Fruit fly (Drosophila melanogaster): ENCODE results near the gene CG43082.

CG43082 gene

DNA sequence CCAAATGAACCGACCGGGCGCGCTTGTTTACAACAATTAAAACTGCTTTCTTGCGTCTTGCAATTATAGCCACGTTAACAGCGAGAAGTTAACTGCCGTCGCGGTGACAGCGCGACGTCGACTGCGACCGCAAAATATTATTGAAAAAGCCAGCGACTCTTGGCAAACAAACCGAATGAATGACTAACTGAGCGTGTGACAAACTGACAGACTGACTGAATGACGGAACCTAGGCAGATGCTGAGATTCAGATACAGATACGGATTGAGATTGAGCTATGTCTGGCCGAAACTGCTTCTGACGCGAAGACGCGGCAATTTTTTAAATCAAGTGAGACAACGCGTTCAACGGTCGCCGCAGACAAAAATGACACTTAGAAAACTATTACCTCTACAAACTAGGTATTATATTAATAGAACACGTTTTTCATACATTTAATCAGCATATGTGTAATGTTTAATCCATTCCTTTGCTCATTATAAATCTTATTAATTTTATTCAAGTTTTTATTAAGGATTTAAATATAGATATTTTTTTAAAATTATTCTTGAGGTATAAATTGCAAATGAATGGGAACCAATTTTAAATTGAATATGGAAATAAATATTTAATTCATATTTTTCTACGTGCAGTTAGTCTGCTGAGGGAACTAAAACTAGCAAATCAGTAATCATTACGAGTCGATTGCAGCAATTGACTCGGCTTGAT lies 27.1 kb upstream of the CG43082 start:
- TF ChIP-seq CrebA (GFP tag; optimal IDR thresholded peaks at IDR 0.05; ENCODE audit: borderline replicate concordance) (no peak), woc (GFP tag; optimal IDR thresholded peaks at IDR 0.05) (no peak), usp (GFP tag; optimal IDR thresholded peaks at IDR 0.05) (no peak), Mio (GFP tag; optimal IDR thresholded peaks at IDR 0.05) (no peak)

DNA sequence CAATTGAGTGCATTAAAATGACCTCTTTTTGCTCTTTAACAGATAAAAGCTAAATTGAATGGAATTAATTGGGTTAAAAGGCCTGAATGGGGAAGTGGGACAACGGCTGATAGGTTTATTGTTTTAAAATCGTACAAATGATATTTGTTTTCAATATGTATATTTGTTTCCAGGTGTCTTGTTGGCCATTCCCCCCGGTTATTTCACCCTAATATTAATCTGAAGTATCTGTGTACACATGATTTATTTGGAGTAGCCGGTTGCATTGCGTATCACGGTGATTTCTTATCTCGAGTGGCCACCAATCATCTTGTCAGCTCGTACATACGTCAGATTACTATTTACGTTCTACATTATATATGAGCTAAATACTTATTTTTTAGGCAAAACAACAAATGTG lies 25.3 kb upstream of the CG43082 start:
- TF ChIP-seq sage (GFP tag; optimal IDR thresholded peaks at IDR 0.05), result no peak
- TF ChIP-seq br (GFP tag; optimal IDR thresholded peaks at IDR 0.05), result no peak
- TF ChIP-seq Dif (GFP tag; optimal IDR thresholded peaks at IDR 0.05; ENCODE audit: partially characterized antibody), result no peak
- TF ChIP-seq CrebA (GFP tag; optimal IDR thresholded peaks at IDR 0.05; ENCODE audit: borderline replicate concordance), result no peak
- TF ChIP-seq h (GFP tag; optimal IDR thresholded peaks at IDR 0.05), result peak; percentile 26
- no peak for TF ChIP-seq jim (GFP tag; optimal IDR thresholded peaks at IDR 0.05)

DNA sequence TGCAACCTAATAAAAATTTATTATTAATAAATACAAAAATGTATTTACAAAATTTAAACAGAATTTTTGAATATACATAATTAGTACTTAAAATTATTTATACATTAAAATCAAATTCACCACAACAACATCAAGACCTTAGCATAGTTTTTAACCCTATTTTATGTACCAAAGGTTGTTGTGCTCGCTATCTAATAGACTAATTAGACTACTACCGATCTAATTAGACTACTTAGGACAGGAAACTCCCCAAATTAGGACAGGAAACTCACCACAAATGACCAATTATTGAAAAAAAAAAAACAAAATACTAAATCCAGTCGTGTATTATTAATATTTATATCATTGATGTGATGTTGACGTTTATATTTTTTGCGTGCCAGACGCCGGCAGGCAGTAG lies 24.7 kb upstream of the CG43082 start:
- no peak for TF ChIP-seq rgr (GFP tag; optimal IDR thresholded peaks at IDR 0.05)
- TF ChIP-seq Hnf4 (GFP tag; optimal IDR thresholded peaks at IDR 0.05), result no peak
- TF ChIP-seq OdsH (GFP tag; optimal IDR thresholded peaks at IDR 0.05), result no peak
- TF ChIP-seq brk (GFP tag; optimal IDR thresholded peaks at IDR 0.05), result no peak
- no peak for TF ChIP-seq tai (GFP tag; optimal IDR thresholded peaks at IDR 0.05)
- no peak for TF ChIP-seq GATAd (GFP tag; optimal IDR thresholded peaks at IDR 0.05)
- TF ChIP-seq jim (GFP tag; optimal IDR thresholded peaks at IDR 0.05), result no peak
- no peak for TF ChIP-seq Hr78 (GFP tag; optimal IDR thresholded peaks at IDR 0.05)
- TF ChIP-seq sv (GFP tag; optimal IDR thresholded peaks at IDR 0.05), result no peak
- TF ChIP-seq Vsx2 (GFP tag; optimal IDR thresholded peaks at IDR 0.05; ENCODE audit: partially characterized antibody), result no peak
- no peak for TF ChIP-seq Rel (GFP tag; optimal IDR thresholded peaks at IDR 0.05)
- TF ChIP-seq Rel (tag; optimal IDR thresholded peaks at IDR 0.05), result no peak
- TF ChIP-seq CrebA (GFP tag; optimal IDR thresholded peaks at IDR 0.05; ENCODE audit: borderline replicate concordance), result no peak
- TF ChIP-seq woc (GFP tag; optimal IDR thresholded peaks at IDR 0.05), result no peak
- TF ChIP-seq usp (GFP tag; optimal IDR thresholded peaks at IDR 0.05), result no peak
- no peak for TF ChIP-seq Dfd (GFP tag; optimal IDR thresholded peaks at IDR 0.05)
- no peak for TF ChIP-seq CG32264 (GFP tag; optimal IDR thresholded peaks at IDR 0.05)

DNA sequence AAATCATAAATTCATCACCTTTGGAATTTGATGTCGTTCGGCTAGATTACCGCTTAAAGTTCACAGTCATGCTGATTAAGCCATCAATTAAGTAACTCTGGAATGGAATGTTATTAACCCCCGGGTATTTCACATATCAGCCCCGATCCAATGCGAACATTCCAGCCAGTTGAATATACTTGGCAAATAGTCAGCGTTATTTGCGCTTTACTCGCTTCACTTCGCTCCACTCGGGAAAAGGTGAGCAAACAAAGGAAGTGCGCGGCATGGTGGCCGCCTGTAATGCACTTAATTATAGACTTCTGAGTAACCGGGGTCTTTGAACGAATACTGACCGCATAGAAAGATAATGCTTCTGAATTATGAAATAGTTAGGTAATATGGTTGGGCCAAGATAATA lies 24.0 kb upstream of the CG43082 start:
- TF ChIP-seq tai (GFP tag; optimal IDR thresholded peaks at IDR 0.05) (peak; percentile 35), N (GFP tag; optimal IDR thresholded peaks at IDR 0.05) (no peak), Abd-B (GFP tag; optimal IDR thresholded peaks at IDR 0.05) (no peak), woc (GFP tag; optimal IDR thresholded peaks at IDR 0.05) (no peak), rgr (GFP tag; optimal IDR thresholded peaks at IDR 0.05) (peak; percentile 65), CG9705 (GFP tag; optimal IDR thresholded peaks at IDR 0.05) (no peak), fru (GFP tag; optimal IDR thresholded peaks at IDR 0.05) (peak; percentile 47), Myc (optimal IDR thresholded peaks at IDR 0.05) (no peak), Dfd (GFP tag; optimal IDR thresholded peaks at IDR 0.05) (no peak), sv (GFP tag; optimal IDR thresholded peaks at IDR 0.05) (no peak), Jra (GFP tag; optimal IDR thresholded peaks at IDR 0.05) (peak; percentile 11), CrebA (GFP tag; optimal IDR thresholded peaks at IDR 0.05; ENCODE audit: borderline replicate concordance) (no peak), Hnf4 (GFP tag; optimal IDR thresholded peaks at IDR 0.05) (peak; percentile 49), Rel (GFP tag; optimal IDR thresholded peaks at IDR 0.05) (no peak), Rel (tag; optimal IDR thresholded peaks at IDR 0.05) (peak; percentile 42), Hr83 (GFP tag; optimal IDR thresholded peaks at IDR 0.05; ENCODE audit: poor library complexity, severe bottlenecking) (peak; percentile 92), Vsx2 (GFP tag; optimal IDR thresholded peaks at IDR 0.05; ENCODE audit: partially characterized antibody) (no peak), ey (GFP tag; optimal IDR thresholded peaks at IDR 0.05) (no peak), Mio (GFP tag; optimal IDR thresholded peaks at IDR 0.05) (no peak), HLH106 (tag; optimal IDR thresholded peaks at IDR 0.05) (no peak), dl (GFP tag; optimal IDR thresholded peaks at IDR 0.05; ENCODE audit: insufficient read depth in 1 of 2, partially characterized antibody in 2 of 2) (no peak), psq (GFP tag; optimal IDR thresholded peaks at IDR 0.05) (no peak), brk (GFP tag; optimal IDR thresholded peaks at IDR 0.05) (peak; percentile 22), foxo (GFP tag; optimal IDR thresholded peaks at IDR 0.05) (peak in 1 of 2 experiments; percentile 21), Sp1 (GFP tag; optimal IDR thresholded peaks at IDR 0.05) (no peak), br (GFP tag; optimal IDR thresholded peaks at IDR 0.05) (peak; percentile 39), Hr78 (GFP tag; optimal IDR thresholded peaks at IDR 0.05) (no peak), dmrt93B (GFP tag; optimal IDR thresholded peaks at IDR 0.05) (no peak), pan (optimal IDR thresholded peaks at IDR 0.05) (no peak), sage (GFP tag; optimal IDR thresholded peaks at IDR 0.05) (no peak), lola (GFP tag; optimal IDR thresholded peaks at IDR 0.05) (no peak), Dif (GFP tag; optimal IDR thresholded peaks at IDR 0.05; ENCODE audit: partially characterized antibody) (no peak), dsf (GFP tag; optimal IDR thresholded peaks at IDR 0.05; ENCODE audit: borderline replicate concordance) (no peak), GATAd (GFP tag; optimal IDR thresholded peaks at IDR 0.05) (no peak), jim (GFP tag; optimal IDR thresholded peaks at IDR 0.05) (peak; percentile 11), CG32264 (GFP tag; optimal IDR thresholded peaks at IDR 0.05) (no peak), h (GFP tag; optimal IDR thresholded peaks at IDR 0.05) (peak; percentile 76), usp (GFP tag; optimal IDR thresholded peaks at IDR 0.05) (no peak), OdsH (GFP tag; optimal IDR thresholded peaks at IDR 0.05) (peak; percentile 48)

Data from whole organism, wandering third instar larva.